Worm (Caenorhabditis elegans) whole organism, L2 larva: ENCODE measurements around the gene R10E12.2.

Source experiments
- aly-2 ChIP-seq: fragments of 150-350 bp; optimal IDR thresholded peaks from 2 replicates; lab custom pipeline; 2014; ENCODE audit warnings: missing biosample characterization, missing genetic modification characterization
- ama-1 ChIP-seq: fragments of 150-350 bp; optimal IDR thresholded peaks from 2 replicates; lab custom pipeline; 2018; ENCODE audit warnings: inconsistent platforms
- lin-13 ChIP-seq: fragments of 150-350 bp; optimal IDR thresholded peaks from 2 replicates; lab custom pipeline; 2014; ENCODE audit warnings: missing biosample characterization, missing genetic modification reagents, missing genetic modification characterization
- lsy-2 ChIP-seq, 2 experiments: fragments of 150-350 bp in 1 of 2; sonication (generic microtip) in 1 of 2; optimal IDR thresholded peaks; 2 replicates each; lab custom pipeline; 2014 to 2017; ENCODE audit warnings: missing biosample characterization in 2 of 2, missing genetic modification characterization in 2 of 2
- nhr-23 ChIP-seq: fragments of 150-350 bp; optimal IDR thresholded peaks from 2 replicates; lab custom pipeline; 2014; ENCODE audit warnings: missing biosample characterization, missing genetic modification reagents, missing genetic modification characterization
- snpc-4 ChIP-seq: fragments of 150-350 bp; optimal IDR thresholded peaks from 2 replicates; lab custom pipeline; 2014; ENCODE audit warnings: missing biosample characterization, missing genetic modification characterization
- unc-62 ChIP-seq: fragments of 150-350 bp; optimal IDR thresholded peaks from 2 replicates; lab custom pipeline; 2014; ENCODE audit warnings: missing biosample characterization, missing genetic modification reagents, missing genetic modification characterization
- zag-1 ChIP-seq: fragments of 150-350 bp; optimal IDR thresholded peaks from 2 replicates; lab custom pipeline; 2014; ENCODE audit warnings: missing biosample characterization, missing genetic modification characterization
- ztf-4 ChIP-seq: fragments of 150-350 bp; optimal IDR thresholded peaks from 2 replicates; lab custom pipeline; 2014; ENCODE audit warnings: missing biosample characterization, missing genetic modification characterization

DNA sequence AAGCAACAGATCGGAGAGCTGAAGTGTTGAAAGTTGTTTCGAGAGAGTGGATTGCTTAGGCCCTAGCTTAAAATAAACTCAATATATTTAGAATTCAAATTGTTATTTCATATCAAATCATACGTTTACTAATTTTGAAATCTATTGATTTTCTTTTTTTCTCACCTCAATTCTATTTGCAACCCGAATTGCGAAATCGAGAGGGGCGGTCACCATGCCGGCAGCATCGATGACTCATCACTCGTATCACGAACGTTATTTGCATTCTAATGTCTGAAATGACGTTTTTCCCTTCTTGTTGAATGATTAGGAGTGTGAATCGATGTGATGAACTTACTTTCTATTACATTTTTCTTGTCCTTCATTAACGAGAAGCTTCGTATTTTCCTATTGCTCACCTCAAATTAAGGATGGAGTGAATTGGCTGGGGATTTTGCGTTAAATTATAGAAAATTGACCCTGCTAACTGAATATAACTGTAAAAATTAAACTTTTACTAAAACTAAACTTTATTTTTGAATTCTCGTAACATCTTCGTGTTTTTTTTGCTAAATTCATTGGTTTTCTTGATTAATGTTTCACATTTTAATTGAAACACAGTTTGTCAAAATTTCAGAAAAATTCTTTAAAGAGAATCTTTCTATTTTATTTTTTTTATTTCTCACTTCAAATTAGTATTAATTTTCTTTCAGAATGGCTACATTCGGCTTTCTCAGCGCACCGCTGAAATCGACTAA is 16.8 kb downstream of the R10E12.2 start, which contains the start of gene alx-1:
- TF ChIP-seq nhr-23 (tag; lab: Kevin White, UChicago), result no peak
- TF ChIP-seq aly-2 (tag; lab: Kevin White, UChicago), result no peak
- no peak for TF ChIP-seq zag-1 (tag; lab: Kevin White, UChicago)
- TF ChIP-seq unc-62 (GFP tag; lab: Kevin White, UChicago), result no peak
- no peak for TF ChIP-seq snpc-4 (tag; lab: Kevin White, UChicago)
- TF ChIP-seq ztf-4 (tag; lab: Kevin White, UChicago), result no peak
- no peak for TF ChIP-seq ama-1
- TF ChIP-seq lin-13 (GFP tag; lab: Kevin White, UChicago), result no peak
- no peak for TF ChIP-seq lsy-2 (tag; optimal IDR thresholded peaks at IDR 0.05; lab: Kevin White, UChicago)
